Fruit fly (Drosophila melanogaster): ENCODE results near the gene CG31195.

The CG31195 gene

dm6 chr3R:20790437-20790836 lies 28.3 kb upstream of the CG31195 start:
- TF ChIP-seq dsf (GFP tag; optimal IDR thresholded peaks at IDR 0.05; ENCODE audit: borderline replicate concordance): no peak
- no peak for TF ChIP-seq foxo (GFP tag; optimal IDR thresholded peaks at IDR 0.05)
- TF ChIP-seq Rel (GFP tag; optimal IDR thresholded peaks at IDR 0.05): no peak
- no peak for TF ChIP-seq Rel (tag; optimal IDR thresholded peaks at IDR 0.05)
- no peak for TF ChIP-seq Hnf4 (GFP tag; optimal IDR thresholded peaks at IDR 0.05)
- TF ChIP-seq Myc (optimal IDR thresholded peaks at IDR 0.05): no peak
- no peak for TF ChIP-seq br (GFP tag; optimal IDR thresholded peaks at IDR 0.05)
- TF ChIP-seq Mio (GFP tag; optimal IDR thresholded peaks at IDR 0.05): no peak
- TF ChIP-seq jim (GFP tag; optimal IDR thresholded peaks at IDR 0.05): no peak
- TF ChIP-seq HLH106 (tag; optimal IDR thresholded peaks at IDR 0.05): no peak
- TF ChIP-seq Vsx2 (GFP tag; optimal IDR thresholded peaks at IDR 0.05; ENCODE audit: partially characterized antibody): no peak
- no peak for TF ChIP-seq GATAd (GFP tag; optimal IDR thresholded peaks at IDR 0.05)
- TF ChIP-seq woc (GFP tag; optimal IDR thresholded peaks at IDR 0.05): no peak
- TF ChIP-seq CG9705 (GFP tag; optimal IDR thresholded peaks at IDR 0.05): no peak
- no peak for TF ChIP-seq sage (GFP tag; optimal IDR thresholded peaks at IDR 0.05)

dm6 chr3R:20788559-20788958 lies 26.4 kb upstream of the CG31195 start:
- TF ChIP-seq pan (optimal IDR thresholded peaks at IDR 0.05) (no peak), GATAd (GFP tag; optimal IDR thresholded peaks at IDR 0.05) (no peak), Rel (GFP tag; optimal IDR thresholded peaks at IDR 0.05) (no peak), Rel (tag; optimal IDR thresholded peaks at IDR 0.05) (peak; percentile 39), h (GFP tag; optimal IDR thresholded peaks at IDR 0.05) (peak; percentile 29)

- TF ChIP-seq psq (GFP tag; optimal IDR thresholded peaks at IDR 0.05) (peak; percentile 94), lola (GFP tag; optimal IDR thresholded peaks at IDR 0.05) (peak; percentile 75), Dfd (GFP tag; optimal IDR thresholded peaks at IDR 0.05) (peak; percentile 97), Sp1 (GFP tag; optimal IDR thresholded peaks at IDR 0.05) (peak; percentile 44), Dif (GFP tag; optimal IDR thresholded peaks at IDR 0.05; ENCODE audit: partially characterized antibody) (peak; percentile 62), dl (GFP tag; optimal IDR thresholded peaks at IDR 0.05; ENCODE audit: insufficient read depth in 1 of 2, partially characterized antibody in 2 of 2) (peak; percentile 7 to 62), brk (GFP tag; optimal IDR thresholded peaks at IDR 0.05) (peak; percentile 57), Myc (optimal IDR thresholded peaks at IDR 0.05) (no peak), dmrt93B (GFP tag; optimal IDR thresholded peaks at IDR 0.05) (no peak), HLH106 (tag; optimal IDR thresholded peaks at IDR 0.05) (peak; percentile 1), OdsH (GFP tag; optimal IDR thresholded peaks at IDR 0.05) (peak; percentile 17), Vsx2 (GFP tag; optimal IDR thresholded peaks at IDR 0.05; ENCODE audit: partially characterized antibody) (peak; percentile 53), CrebA (GFP tag; optimal IDR thresholded peaks at IDR 0.05; ENCODE audit: borderline replicate concordance) (peak; percentile 48), Rel (GFP tag; optimal IDR thresholded peaks at IDR 0.05) (no peak), Rel (tag; optimal IDR thresholded peaks at IDR 0.05) (peak; percentile 76), foxo (GFP tag; optimal IDR thresholded peaks at IDR 0.05) (no peak)
These were observed 22.5 kb upstream of the CG31195 start for dm6 chr3R:20784436-20785368.

dm6 chr3R:20783714-20784435 lies 21.7 kb upstream of the CG31195 start:
- TF ChIP-seq fru (GFP tag; optimal IDR thresholded peaks at IDR 0.05): peak; percentile 65
- TF ChIP-seq foxo (GFP tag; optimal IDR thresholded peaks at IDR 0.05): peak; percentile 5 to 73
- TF ChIP-seq Jra (GFP tag; optimal IDR thresholded peaks at IDR 0.05): peak; percentile 44
- peak; percentile 53 for TF ChIP-seq OdsH (GFP tag; optimal IDR thresholded peaks at IDR 0.05)
- no peak for TF ChIP-seq pan (optimal IDR thresholded peaks at IDR 0.05)
- TF ChIP-seq Myc (optimal IDR thresholded peaks at IDR 0.05): no peak
- TF ChIP-seq dsf (GFP tag; optimal IDR thresholded peaks at IDR 0.05; ENCODE audit: borderline replicate concordance): no peak
- peak; percentile 65 for TF ChIP-seq rgr (GFP tag; optimal IDR thresholded peaks at IDR 0.05)
- no peak for TF ChIP-seq sv (GFP tag; optimal IDR thresholded peaks at IDR 0.05)
- TF ChIP-seq Sp1 (GFP tag; optimal IDR thresholded peaks at IDR 0.05): peak; percentile 52
- TF ChIP-seq Dif (GFP tag; optimal IDR thresholded peaks at IDR 0.05; ENCODE audit: partially characterized antibody): peak; percentile 68
- TF ChIP-seq usp (GFP tag; optimal IDR thresholded peaks at IDR 0.05): no peak
- TF ChIP-seq HLH106 (tag; optimal IDR thresholded peaks at IDR 0.05): no peak
- peak; percentile 77 for TF ChIP-seq CrebA (GFP tag; optimal IDR thresholded peaks at IDR 0.05; ENCODE audit: borderline replicate concordance)
- TF ChIP-seq N (GFP tag; optimal IDR thresholded peaks at IDR 0.05): peak; percentile 86
- peak; percentile 27 for TF ChIP-seq GATAd (GFP tag; optimal IDR thresholded peaks at IDR 0.05)
- TF ChIP-seq tai (GFP tag; optimal IDR thresholded peaks at IDR 0.05): peak; percentile 20
- no peak for TF ChIP-seq dmrt93B (GFP tag; optimal IDR thresholded peaks at IDR 0.05)
- peak in 1 of 2 experiments; percentile 35 for TF ChIP-seq dl (GFP tag; optimal IDR thresholded peaks at IDR 0.05; ENCODE audit: insufficient read depth in 1 of 2, partially characterized antibody in 2 of 2)
- TF ChIP-seq Abd-B (GFP tag; optimal IDR thresholded peaks at IDR 0.05): peak; percentile 72
- TF ChIP-seq Rel (GFP tag; optimal IDR thresholded peaks at IDR 0.05): peak; percentile 24
- TF ChIP-seq Rel (tag; optimal IDR thresholded peaks at IDR 0.05): peak; percentile 72
- peak; percentile 43 for TF ChIP-seq jim (GFP tag; optimal IDR thresholded peaks at IDR 0.05)
- no peak for TF ChIP-seq lola (GFP tag; optimal IDR thresholded peaks at IDR 0.05)
- no peak for TF ChIP-seq Mio (GFP tag; optimal IDR thresholded peaks at IDR 0.05)
- no peak for TF ChIP-seq Dfd (GFP tag; optimal IDR thresholded peaks at IDR 0.05)
- TF ChIP-seq br (GFP tag; optimal IDR thresholded peaks at IDR 0.05): peak; percentile 52
- peak; percentile 8 for TF ChIP-seq woc (GFP tag; optimal IDR thresholded peaks at IDR 0.05)
- TF ChIP-seq brk (GFP tag; optimal IDR thresholded peaks at IDR 0.05): no peak
- TF ChIP-seq Hr83 (GFP tag; optimal IDR thresholded peaks at IDR 0.05; ENCODE audit: poor library complexity, severe bottlenecking): peak; percentile 81
- peak; percentile 15 for TF ChIP-seq Vsx2 (GFP tag; optimal IDR thresholded peaks at IDR 0.05; ENCODE audit: partially characterized antibody)
